Worm (Caenorhabditis elegans) whole organism, young adult: ENCODE data around the gene F25G6.8.

Experiments
- C17E4.6 ChIP-seq: fragments of 200-800 bp; sonication (Bioruptor generic); IDR thresholded peaks from 2 replicates; pipeline ENCODE4 v1.3.6; 2022; ENCODE audit warnings: missing genetic modification reagents, missing genetic modification characterization, missing compliant biosample characterization
- D2030.7 ChIP-seq: fragments of 200-800 bp; sonication (Bioruptor generic); IDR thresholded peaks from 2 replicates; pipeline ENCODE4 v1.3.6; 2022; ENCODE audit warnings: missing genetic modification reagents, missing genetic modification characterization, missing compliant biosample characterization
- Y95B8A.8 ChIP-seq: fragments of 200-800 bp; sonication (Bioruptor generic); IDR thresholded peaks from 2 replicates; pipeline ENCODE4 v1.3.6; 2022; ENCODE audit warnings: missing genetic modification reagents, missing genetic modification characterization, missing compliant biosample characterization
- akir-1 ChIP-seq: fragments of 200-800 bp; sonication (Bioruptor generic); optimal IDR thresholded peaks from 2 replicates; lab custom pipeline; 2018; ENCODE audit warnings: mild to moderate bottlenecking, missing genetic modification characterization, moderate library complexity, missing compliant biosample characterization
- athp-1 ChIP-seq: sonication (generic microtip); optimal IDR thresholded peaks from 2 replicates; lab custom pipeline; 2017; ENCODE audit warnings: mild to moderate bottlenecking, missing genetic modification characterization, missing compliant biosample characterization
- ccch-3 ChIP-seq: fragments of 200-800 bp; sonication (Bioruptor generic); optimal IDR thresholded peaks from 2 replicates; lab custom pipeline; 2018; ENCODE audit warnings: mild to moderate bottlenecking, missing genetic modification characterization, missing compliant biosample characterization
- cebp-1 ChIP-seq, 2 experiments: fragments of 200-800 bp in 1 of 2; sonication (Bioruptor generic) in 1 of 2; sonication (generic microtip) in 1 of 2; IDR thresholded peaks in 1 of 2; optimal IDR thresholded peaks in 1 of 2; 2 replicates each; pipeline versions ENCODE4 v1.3.6 to Lab custom; 2017 to 2022; ENCODE audit warnings: missing compliant biosample characterization in 2 of 2, missing genetic modification characterization in 2 of 2, mild to moderate bottlenecking in 1 of 2, missing genetic modification reagents in 1 of 2, moderate library complexity in 1 of 2
- dox-1 ChIP-seq: fragments of 200-800 bp; sonication (Bioruptor generic); IDR thresholded peaks from 2 replicates; pipeline ENCODE4 v1.3.6; 2022; ENCODE audit warnings: missing genetic modification reagents, missing genetic modification characterization, missing compliant biosample characterization
- efl-1 ChIP-seq: fragments of 150-350 bp; optimal IDR thresholded peaks from 2 replicates; lab custom pipeline; 2014; ENCODE audit warnings: missing biosample characterization, missing genetic modification reagents, missing genetic modification characterization
- ets-4 ChIP-seq: fragments of 200-800 bp; sonication (Bioruptor generic); optimal IDR thresholded peaks from 2 replicates; lab custom pipeline; 2018; ENCODE audit warnings: mild to moderate bottlenecking, missing genetic modification characterization, missing compliant biosample characterization
- fkh-3 ChIP-seq: sonication (generic microtip); optimal IDR thresholded peaks from 2 replicates; lab custom pipeline; 2016; ENCODE audit warnings: mild to moderate bottlenecking, missing genetic modification characterization, missing compliant biosample characterization
- him-1 ChIP-seq: sonication (generic microtip); optimal IDR thresholded peaks from 2 replicates; lab custom pipeline; 2016; ENCODE audit warnings: missing genotype, missing genetic modification reagents, missing genetic modification characterization, missing compliant biosample characterization
- hlh-26 ChIP-seq: fragments of 200-800 bp; sonication (Bioruptor generic); conservative IDR thresholded peaks from 2 replicates; pipeline ENCODE4 v1.3.6; 2022; ENCODE audit warnings: missing genetic modification reagents, missing genetic modification characterization, missing compliant biosample characterization
- lag-1 ChIP-seq: fragments of 200-800 bp; sonication (Bioruptor generic); IDR thresholded peaks from 2 replicates; pipeline ENCODE4 v1.3.6; 2022; ENCODE audit warnings: missing genetic modification reagents, missing genetic modification characterization, missing compliant biosample characterization
- let-526 ChIP-seq: fragments of 200-800 bp; sonication (Bioruptor generic); IDR thresholded peaks from 2 replicates; pipeline ENCODE4 v1.3.6; 2022; ENCODE audit warnings: missing genetic modification reagents, missing genetic modification characterization, missing compliant biosample characterization
- lin-26 ChIP-seq: fragments of 200-800 bp; sonication (Bioruptor generic); IDR thresholded peaks from 2 replicates; pipeline ENCODE4 v1.3.6; 2022; ENCODE audit warnings: missing genetic modification reagents, missing genetic modification characterization, missing compliant biosample characterization
- lsy-27 ChIP-seq: sonication (generic microtip); optimal IDR thresholded peaks from 2 replicates; lab custom pipeline; 2017; ENCODE audit warnings: missing genetic modification characterization, mild to moderate bottlenecking, missing compliant biosample characterization, antibody characterized with exemption, missing genotype, borderline replicate concordance; ENCODE audit not compliant: insufficient read depth
- mcd-1 ChIP-seq: fragments of 200-800 bp; sonication (Bioruptor generic); IDR thresholded peaks from 2 replicates; pipeline ENCODE4 v1.3.6; 2022; ENCODE audit warnings: missing genetic modification reagents, missing genetic modification characterization, missing compliant biosample characterization
- mel-28 ChIP-seq: sonication (generic microtip); optimal IDR thresholded peaks from 2 replicates; lab custom pipeline; 2016; ENCODE audit warnings: borderline replicate concordance, mild to moderate bottlenecking, missing genetic modification characterization, missing compliant biosample characterization
- nhr-120 ChIP-seq: fragments of 200-800 bp; sonication (Bioruptor generic); IDR thresholded peaks from 2 replicates; pipeline ENCODE4 v1.3.6; 2022; ENCODE audit warnings: missing genetic modification characterization, missing compliant biosample characterization
- nhr-179 ChIP-seq: sonication (generic microtip); optimal IDR thresholded peaks from 2 replicates; lab custom pipeline; 2016; ENCODE audit warnings: mild to moderate bottlenecking, missing genetic modification characterization, missing compliant biosample characterization
- nhr-27 ChIP-seq: fragments of 200-800 bp; sonication (Bioruptor generic); optimal IDR thresholded peaks from 2 replicates; lab custom pipeline; 2018; ENCODE audit warnings: mild to moderate bottlenecking, missing genetic modification characterization, moderate library complexity, missing compliant biosample characterization
- nhr-80 ChIP-seq: sonication (generic microtip); optimal IDR thresholded peaks from 2 replicates; lab custom pipeline; 2016; ENCODE audit warnings: missing genetic modification characterization, missing compliant biosample characterization
- pha-4 ChIP-seq: fragments of 150-350 bp; sonication (generic microtip); optimal IDR thresholded peaks from 2 replicates; lab custom pipeline; 2014; ENCODE audit warnings: missing biosample characterization, missing genetic modification reagents, missing genetic modification characterization
- snpc-4 ChIP-seq, 5 experiments: fragments of 150-350 bp in 1 of 5; sonication (generic microtip) in 4 of 5; optimal IDR thresholded peaks; 2 replicates each; lab custom pipeline; 2014 to 2018; ENCODE audit warnings: missing genetic modification characterization in 5 of 5, missing biosample characterization in 3 of 5, antibody characterized with exemption in 2 of 5, mild to moderate bottlenecking in 2 of 5, missing compliant biosample characterization in 2 of 5, missing genotype in 2 of 5, moderate library complexity in 2 of 5, missing genetic modification reagents in 1 of 5
- tlf-1 ChIP-seq: fragments of 200-800 bp; sonication (Bioruptor generic); optimal IDR thresholded peaks from 2 replicates; lab custom pipeline; 2018; ENCODE audit warnings: mild to moderate bottlenecking, missing genetic modification characterization, missing compliant biosample characterization
- unc-130 ChIP-seq: sonication (generic microtip); optimal IDR thresholded peaks from 2 replicates; lab custom pipeline; 2016; ENCODE audit warnings: missing genetic modification reagents, missing genetic modification characterization, missing compliant biosample characterization
- xnd-1 ChIP-seq: sonication (generic microtip); optimal IDR thresholded peaks from 2 replicates; lab custom pipeline; 2016; ENCODE audit warnings: missing genotype, missing genetic modification reagents, missing genetic modification characterization, missing compliant biosample characterization
- ztf-22 ChIP-seq: fragments of 200-800 bp; sonication (Bioruptor generic); optimal IDR thresholded peaks from 2 replicates; lab custom pipeline; 2018; ENCODE audit warnings: mild to moderate bottlenecking, missing genetic modification characterization, moderate library complexity, missing compliant biosample characterization
- ztf-26 ChIP-seq: sonication (generic microtip); optimal IDR thresholded peaks from 2 replicates; lab custom pipeline; 2017; ENCODE audit warnings: missing genetic modification characterization, missing compliant biosample characterization
- ztf-28 ChIP-seq: fragments of 200-800 bp; sonication (Bioruptor generic); IDR thresholded peaks from 2 replicates; pipeline ENCODE4 v1.3.6; 2022; ENCODE audit warnings: missing genetic modification reagents, missing genetic modification characterization, missing compliant biosample characterization

The F25G6.8 gene

DNA sequence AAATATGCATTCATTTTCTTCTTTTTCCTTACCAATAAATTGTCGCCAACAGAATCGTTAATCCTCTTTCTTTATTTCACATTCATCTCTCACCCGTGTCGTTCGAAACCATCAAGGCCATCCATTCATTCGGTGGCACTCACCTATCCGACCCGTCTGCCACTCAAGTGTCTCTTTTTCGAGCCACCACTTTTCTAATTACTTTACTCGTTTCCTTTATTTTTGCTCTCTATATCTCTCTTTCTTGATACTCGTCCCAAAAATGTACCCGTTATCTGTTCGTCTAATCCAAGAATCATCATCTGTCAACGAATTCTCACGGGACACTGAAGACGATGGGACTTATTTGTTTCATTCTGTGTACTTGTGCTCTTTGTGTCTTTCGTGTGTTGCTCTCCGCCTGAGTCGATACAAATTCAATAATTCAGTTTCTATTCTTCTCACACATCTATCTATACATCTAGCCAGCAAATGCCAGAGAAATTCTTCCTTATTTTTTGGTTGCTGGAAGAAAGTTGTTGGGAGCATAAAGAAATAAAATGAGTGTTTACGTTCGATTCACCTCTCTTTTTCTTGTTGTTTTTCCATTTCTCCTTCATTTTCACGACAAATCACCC lies 27.8 kb upstream of the F25G6.8 start:
- TF ChIP-seq nhr-179 (tag; lab: Kevin White, UChicago) (no peak), akir-1 (GFP tag; lab: Kevin White, UChicago) (no peak), athp-1 (tag; lab: Kevin White, UChicago) (no peak), unc-130 (GFP tag; lab: Kevin White, UChicago) (no peak), dox-1 (GFP tag; lab: Robert Waterston, UW) (no peak), pha-4 (tag; lab: Kevin White, UChicago) (no peak), fkh-3 (tag; lab: Kevin White, UChicago) (no peak), xnd-1 (tag; lab: Kevin White, UChicago) (no peak), him-1 (tag; lab: Kevin White, UChicago) (no peak), mcd-1 (GFP tag; lab: Robert Waterston, UW) (no peak), C17E4.6 (GFP tag; lab: Robert Waterston, UW) (no peak)

DNA sequence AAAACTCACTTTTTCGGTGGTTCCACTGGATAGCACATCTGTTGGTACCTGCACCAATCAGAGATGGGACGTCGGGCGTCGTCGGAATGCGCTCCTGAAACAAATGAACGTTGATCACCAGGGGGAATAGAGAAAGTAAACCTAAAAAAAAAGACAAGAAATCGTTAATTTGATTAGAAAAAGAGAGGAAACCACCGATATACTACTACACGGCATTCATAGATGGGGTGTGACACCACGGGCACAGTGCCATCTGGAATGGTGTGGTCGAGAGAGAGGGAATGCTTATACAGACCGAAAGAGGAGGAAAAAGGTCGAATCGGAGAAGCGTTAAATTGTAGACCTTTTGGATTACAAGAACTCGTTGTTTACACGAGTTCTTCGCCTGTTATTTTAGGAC lies 23.1 kb upstream of the F25G6.8 start, which contains the start of gene C10B5.3:
Gene C10B5.3, minus strand, starts transcription at position 101 of the 400 bp plus-strand sequence.
- TF ChIP-seq Y95B8A.8 = no peak
- no peak for TF ChIP-seq nhr-120
- TF ChIP-seq lag-1 (GFP tag; lab: Robert Waterston, UW) = no peak
- no peak for TF ChIP-seq ztf-28
- TF ChIP-seq let-526 (GFP tag; lab: Robert Waterston, UW) = no peak
- TF ChIP-seq mel-28 (tag; lab: Kevin White, UChicago) = no peak
- TF ChIP-seq ztf-22 (GFP tag; lab: Kevin White, UChicago) = no peak
- no peak for TF ChIP-seq hlh-26 (GFP tag; lab: Robert Waterston, UW)
- TF ChIP-seq D2030.7 (GFP tag; lab: Robert Waterston, UW) = no peak
- no peak for TF ChIP-seq xnd-1 (tag; lab: Kevin White, UChicago)
- no peak for TF ChIP-seq nhr-27 (tag; lab: Kevin White, UChicago)
- TF ChIP-seq cebp-1 (GFP tag; IDR thresholded peaks at IDR 0.05; lab: Robert Waterston, UW) = no peak
- no peak for TF ChIP-seq cebp-1 (tag; optimal IDR thresholded peaks at IDR 0.05; lab: Kevin White, UChicago)
- no peak for TF ChIP-seq ztf-26 (tag; lab: Kevin White, UChicago)
- no peak for TF ChIP-seq akir-1 (GFP tag; lab: Kevin White, UChicago)
- no peak for TF ChIP-seq tlf-1 (GFP tag; lab: Kevin White, UChicago)
- no peak for TF ChIP-seq lin-26
- no peak for TF ChIP-seq efl-1 (GFP tag; lab: Kevin White, UChicago)

DNA sequence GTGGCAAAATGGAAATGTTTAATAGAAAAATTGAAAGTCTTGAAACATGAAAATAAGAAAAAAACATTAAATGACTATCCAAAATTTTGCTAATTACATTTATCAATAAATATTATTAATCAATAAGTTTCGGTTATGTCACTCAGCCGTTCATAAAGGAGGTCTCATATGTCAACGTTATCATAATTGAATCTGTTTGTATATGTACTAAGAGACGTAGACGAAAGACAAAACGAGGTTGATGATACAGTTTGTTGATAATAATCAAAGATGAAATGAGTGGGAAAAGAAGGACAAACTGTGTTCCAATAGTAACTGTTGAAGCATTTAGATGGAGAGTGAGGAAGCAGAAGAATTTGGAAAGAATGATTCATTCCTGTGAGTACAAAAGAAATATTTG lies 21.9 kb upstream of the F25G6.8 start:
- TF ChIP-seq ets-4 (GFP tag; lab: Kevin White, UChicago) (no peak), snpc-4 (GFP tag; optimal IDR thresholded peaks at IDR 0.05; lab: Kevin White, UChicago) (no peak), snpc-4 (tag; optimal IDR thresholded peaks at IDR 0.05; lab: Kevin White, UChicago) (peak in 1 of 4 experiments; percentile 46), nhr-80 (peak; percentile 56)

DNA sequence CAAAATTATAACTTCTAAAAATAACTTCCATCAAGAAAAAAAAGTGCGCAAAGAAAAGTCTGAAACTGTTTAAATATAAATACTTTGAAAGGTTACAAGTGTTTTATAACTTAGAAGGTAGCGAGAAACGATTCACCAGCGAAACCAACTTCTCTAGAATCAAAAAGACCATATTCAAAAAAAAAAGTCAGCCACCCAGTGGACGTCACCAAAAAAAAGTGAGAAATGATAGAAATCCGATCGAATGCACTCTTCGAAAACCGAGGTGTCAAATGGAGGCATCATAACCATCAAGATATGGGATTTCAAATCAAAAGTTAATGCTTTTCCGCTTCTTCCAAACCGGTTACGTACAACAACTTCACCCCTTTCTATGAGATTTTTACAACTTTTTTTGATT lies 21.5 kb upstream of the F25G6.8 start:
- TF ChIP-seq ccch-3 (GFP tag; lab: Kevin White, UChicago) = no peak
- TF ChIP-seq lsy-27 (tag; lab: Kevin White, UChicago) = no peak
- TF ChIP-seq, all 124 proteins: peak for 0
